Fruit fly (Drosophila melanogaster): Measurements from ENCODE around the gene Lar.

The Lar gene

dm6 chr2L:19605365-19605921 is 19.0 kb downstream of the Lar start (continued):
- no peak for TF ChIP-seq sd (tag; optimal IDR thresholded peaks at IDR 0.05)
- TF ChIP-seq Oaz (GFP tag; IDR thresholded peaks at IDR 0.05) = no peak

- TF ChIP-seq Nf-YB (GFP tag; optimal IDR thresholded peaks at IDR 0.05) = peak; percentile 73
- TF ChIP-seq Jarid2 (GFP tag; optimal IDR thresholded peaks at IDR 0.05) = peak; percentile 2
- no peak for TF ChIP-seq CG8290 (GFP tag; optimal IDR thresholded peaks at IDR 0.05)
- no peak for TF ChIP-seq CG8290 (tag; optimal IDR thresholded peaks at IDR 0.05)
- TF ChIP-seq Deaf1 (tag; optimal IDR thresholded peaks at IDR 0.05) = peak; percentile 98
- TF ChIP-seq CG14667 (GFP tag; IDR thresholded peaks at IDR 0.05) = 0 out of 2 replicates have a peak, but pooled peaks have one; percentile 8
- peak in 1 of 2 experiments; percentile 4 for TF ChIP-seq Trl (optimal IDR thresholded peaks at IDR 0.05)
- TF ChIP-seq Trl (GFP tag; optimal IDR thresholded peaks at IDR 0.05) = no peak
- TF ChIP-seq ap (GFP tag; IDR thresholded peaks at IDR 0.05) = no peak
- TF ChIP-seq so (GFP tag; IDR thresholded peaks at IDR 0.05) = 0 out of 3 replicates have a peak, but pooled peaks have one; percentile 19
- TF ChIP-seq z (GFP tag; IDR thresholded peaks at IDR 0.05) = peak; percentile 82; the same call in 2 of the 3 replicates
- TF ChIP-seq H15 (GFP tag; IDR thresholded peaks at IDR 0.05) = no peak
- peak; percentile 23 for TF ChIP-seq abd-A (tag; optimal IDR thresholded peaks at IDR 0.05)
- TF ChIP-seq CG6654 (GFP tag; optimal IDR thresholded peaks at IDR 0.05) = no peak
- TF ChIP-seq CG9797 (GFP tag; optimal IDR thresholded peaks at IDR 0.05) = no peak
- no peak for TF ChIP-seq ssp (GFP tag; IDR thresholded peaks at IDR 0.05)
- 0 out of 2 replicates have a peak, but pooled peaks have one; percentile 21 for TF ChIP-seq Bgb (GFP tag; IDR thresholded peaks at IDR 0.05; ENCODE audit: partially characterized antibody)
- no peak for TF ChIP-seq CG13894 (tag; optimal IDR thresholded peaks at IDR 0.05)
- no peak for TF ChIP-seq Ets65A (GFP tag)
- peak; percentile 91 for TF ChIP-seq Nf-YC (tag; optimal IDR thresholded peaks at IDR 0.05)
- TF ChIP-seq CG3163 (GFP tag; optimal IDR thresholded peaks at IDR 0.05) = peak; percentile 49
- no peak for TF ChIP-seq CG13424 (tag; optimal IDR thresholded peaks at IDR 0.05)
Measured at dm6 chr2L:19606318-19606717, 19.9 kb downstream of the Lar start, which contains the start of gene CG46244. Gene CG46244, plus strand, starts transcription at chr2L:19606569.

- peak; percentile 30 for TF ChIP-seq CG7839 (tag; optimal IDR thresholded peaks at IDR 0.05)
- TF ChIP-seq gem (tag; optimal IDR thresholded peaks at IDR 0.05) = peak; percentile 5
- 0 out of 2 replicates have a peak, but pooled peaks have one; percentile 28 for TF ChIP-seq Rfx (GFP tag; IDR thresholded peaks at IDR 0.05)
- TF ChIP-seq CG18011 (GFP tag; optimal IDR thresholded peaks at IDR 0.05) = no peak
- no peak for TF ChIP-seq dysf (GFP tag; IDR thresholded peaks at IDR 0.05)
- TF ChIP-seq CG11085 (GFP tag; IDR thresholded peaks at IDR 0.05) = no peak
- peak; percentile 66; the same call in 1 of the 3 replicates for TF ChIP-seq zfh1 (GFP tag; IDR thresholded peaks at IDR 0.05)
- peak; percentile 1 for TF ChIP-seq CG2678 (tag; optimal IDR thresholded peaks at IDR 0.05)
- no peak for TF ChIP-seq CG13894 (tag; optimal IDR thresholded peaks at IDR 0.05)
- TF ChIP-seq CG10654 (GFP tag; optimal IDR thresholded peaks at IDR 0.05) = no peak
- TF ChIP-seq tgo (GFP tag; IDR thresholded peaks at IDR 0.05) = no peak
- no peak for TF ChIP-seq br (optimal IDR thresholded peaks at IDR 0.05)
- no peak for TF ChIP-seq CG11247 (GFP tag; IDR thresholded peaks at IDR 0.05)
- peak; percentile 8 for TF ChIP-seq CG2120 (GFP tag; optimal IDR thresholded peaks at IDR 0.05)
- no peak for TF ChIP-seq Trl (optimal IDR thresholded peaks at IDR 0.05)
- no peak for TF ChIP-seq Trl (GFP tag; optimal IDR thresholded peaks at IDR 0.05)
- TF ChIP-seq chif (GFP tag; optimal IDR thresholded peaks at IDR 0.05) = no peak
- TF ChIP-seq CG34422 (GFP tag; IDR thresholded peaks at IDR 0.05) = no peak
- 0 out of 2 replicates have a peak, but pooled peaks have one; percentile 19 for TF ChIP-seq Ptx1 (GFP tag; IDR thresholded peaks at IDR 0.05)
- no peak for TF ChIP-seq stc (GFP tag; IDR thresholded peaks at IDR 0.05)
- no peak for TF ChIP-seq pfk (GFP tag; optimal IDR thresholded peaks at IDR 0.05)
- no peak for TF ChIP-seq org-1 (GFP tag; optimal IDR thresholded peaks at IDR 0.05)
- TF ChIP-seq Camta (GFP tag; optimal IDR thresholded peaks at IDR 0.05) = no peak
- no peak for TF ChIP-seq D19B (GFP tag; optimal IDR thresholded peaks at IDR 0.05)
- TF ChIP-seq nau (GFP tag; optimal IDR thresholded peaks at IDR 0.05) = no peak
- TF ChIP-seq sob (GFP tag; IDR thresholded peaks at IDR 0.05) = peak; percentile 32; the same call in 1 of the 2 replicates
- TF ChIP-seq CG6854 (GFP tag; optimal IDR thresholded peaks at IDR 0.05) = no peak
- peak; percentile 26; the same call in 1 of the 2 replicates for TF ChIP-seq slbo (GFP tag; IDR thresholded peaks at IDR 0.05)
- peak; percentile 5 for TF ChIP-seq dmrt99B (tag; optimal IDR thresholded peaks at IDR 0.05)
Measured at dm6 chr2L:19628002-19628401, 41.6 kb downstream of the Lar start.

All from whole organism, embryonic.